Worm (Caenorhabditis elegans) whole organism, mixed stage, embryonic: ENCODE results near the gene C18B10.6.

Experiments used
- blmp-1 ChIP-seq: fragments of 150-350 bp; optimal IDR thresholded peaks from 2 replicates; lab custom pipeline; 2014; ENCODE audit warnings: missing biosample characterization, missing genetic modification characterization
- ceh-39 ChIP-seq: fragments of 150-350 bp; optimal IDR thresholded peaks from 2 replicates; lab custom pipeline; 2014; ENCODE audit warnings: missing biosample characterization, missing genetic modification characterization
- ces-1 ChIP-seq: fragments of 150-350 bp; optimal IDR thresholded peaks from 2 replicates; lab custom pipeline; 2014; ENCODE audit warnings: missing biosample characterization, missing genetic modification reagents, missing genetic modification characterization
- cnd-1 ChIP-seq: fragments of 200-800 bp; sonication (Bioruptor generic); optimal IDR thresholded peaks from 2 replicates; lab custom pipeline; 2018; ENCODE audit warnings: mild to moderate bottlenecking, missing genetic modification characterization, missing compliant biosample characterization
- drap-1 ChIP-seq: fragments of 200-800 bp; sonication (Bioruptor generic); optimal IDR thresholded peaks from 3 replicates; lab custom pipeline; 2018; ENCODE audit warnings: mild to moderate bottlenecking, missing genetic modification characterization, missing compliant biosample characterization
- elt-1 ChIP-seq: sonication (generic microtip); optimal IDR thresholded peaks from 2 replicates; lab custom pipeline; 2017; ENCODE audit warnings: missing genetic modification characterization, mild to moderate bottlenecking, missing compliant biosample characterization, antibody characterized with exemption, moderate library complexity, borderline replicate concordance; ENCODE audit not compliant: insufficient read depth
- lin-32 ChIP-seq: fragments of 200-800 bp; sonication (Bioruptor generic); optimal IDR thresholded peaks from 2 replicates; lab custom pipeline; 2018; ENCODE audit warnings: mild to moderate bottlenecking, missing genetic modification characterization, missing compliant biosample characterization
- lsy-2 ChIP-seq: fragments of 150-350 bp; optimal IDR thresholded peaks from 2 replicates; lab custom pipeline; 2014; ENCODE audit warnings: missing biosample characterization, missing genetic modification characterization
- mls-2 ChIP-seq: sonication (generic microtip); optimal IDR thresholded peaks from 2 replicates; lab custom pipeline; 2016; ENCODE audit warnings: mild to moderate bottlenecking, missing genetic modification characterization, moderate library complexity, missing compliant biosample characterization
- nhr-2 ChIP-seq: fragments of 150-350 bp; optimal IDR thresholded peaks from 2 replicates; lab custom pipeline; 2014; ENCODE audit warnings: missing biosample characterization, missing genetic modification characterization
- nhr-237 ChIP-seq: fragments of 150-350 bp; optimal IDR thresholded peaks from 2 replicates; lab custom pipeline; 2014; ENCODE audit warnings: missing biosample characterization, missing genetic modification characterization
- nhr-28 ChIP-seq: fragments of 150-350 bp; optimal IDR thresholded peaks from 2 replicates; lab custom pipeline; 2014; ENCODE audit warnings: missing biosample characterization, missing genetic modification characterization
- sem-2 ChIP-seq: fragments of 200-800 bp; sonication (Bioruptor generic); optimal IDR thresholded peaks from 2 replicates; lab custom pipeline; 2018; ENCODE audit warnings: mild to moderate bottlenecking, missing genetic modification characterization, missing compliant biosample characterization
- tbx-8 ChIP-seq: fragments of 200-800 bp; sonication (Bioruptor generic); optimal IDR thresholded peaks from 2 replicates; lab custom pipeline; 2018; ENCODE audit warnings: mild to moderate bottlenecking, missing genetic modification characterization, moderate library complexity, missing compliant biosample characterization
- unc-39 ChIP-seq: fragments of 150-350 bp; optimal IDR thresholded peaks from 2 replicates; lab custom pipeline; 2014; ENCODE audit warnings: missing biosample characterization, missing genetic modification characterization
- unc-62 ChIP-seq: fragments of 150-350 bp; optimal IDR thresholded peaks from 2 replicates; lab custom pipeline; 2014; ENCODE audit warnings: missing biosample characterization, missing genetic modification reagents, missing genetic modification characterization
- zip-8 ChIP-seq: fragments of 150-350 bp; optimal IDR thresholded peaks from 2 replicates; lab custom pipeline; 2014; ENCODE audit warnings: missing biosample characterization, missing genetic modification characterization

The C18B10.6 gene

DNA sequence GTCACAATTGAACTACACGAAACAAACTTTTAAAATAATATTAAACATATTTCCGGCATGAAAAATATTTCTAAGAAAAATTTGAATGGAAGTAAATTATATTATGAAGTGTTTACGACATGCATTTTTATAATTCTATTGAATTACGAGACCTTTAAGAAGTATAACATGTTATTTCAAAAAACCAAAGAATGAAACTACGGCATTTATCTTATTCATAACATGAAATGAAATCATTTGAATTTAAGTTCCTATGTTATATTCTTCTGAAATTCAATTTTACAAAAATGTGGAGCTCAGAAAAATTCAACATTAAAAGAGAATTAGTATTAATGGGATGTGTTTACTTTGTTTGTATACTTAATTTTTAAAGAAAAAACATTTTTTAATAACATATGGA is 49.8 kb downstream of the C18B10.6 start, which contains the start of gene srw-71:
srw-71 (minus strand) TSS at position 101 of the 400 bp plus-strand sequence.
- TF ChIP-seq sem-2 (GFP tag; lab: Kevin White, UChicago) = no peak
- no peak for TF ChIP-seq mls-2
- no peak for TF ChIP-seq unc-39 (tag; lab: Kevin White, UChicago)
- no peak for TF ChIP-seq nhr-28 (tag; lab: Kevin White, UChicago)
- no peak for TF ChIP-seq unc-62 (GFP tag; lab: Kevin White, UChicago)
- no peak for TF ChIP-seq ceh-39
- TF ChIP-seq cnd-1 = no peak
- no peak for TF ChIP-seq elt-1 (tag; lab: Kevin White, UChicago)
- TF ChIP-seq lin-32 = no peak
- no peak for TF ChIP-seq zip-8 (tag; lab: Kevin White, UChicago)
- TF ChIP-seq nhr-2 (tag; lab: Kevin White, UChicago) = no peak
- no peak for TF ChIP-seq ces-1 (GFP tag; lab: Kevin White, UChicago)
- TF ChIP-seq drap-1 (GFP tag; lab: Kevin White, UChicago) = no peak
- no peak for TF ChIP-seq nhr-237 (tag; lab: Kevin White, UChicago)
- TF ChIP-seq tbx-8 (GFP tag; lab: Kevin White, UChicago) = no peak
- TF ChIP-seq blmp-1 (tag; lab: Kevin White, UChicago) = no peak
- no peak for TF ChIP-seq lsy-2 (tag; lab: Kevin White, UChicago)
